Worm (Caenorhabditis elegans): Measurements from ENCODE around the gene K08E7.8.

- no peak for TF ChIP-seq nhr-179 (tag; optimal IDR thresholded peaks at IDR 0.05)
- no peak for TF ChIP-seq dpl-1 (GFP tag; optimal IDR thresholded peaks at IDR 0.05)
Measured at ce11 chrIV:12545393-12545792, 40.5 kb downstream of the K08E7.8 start.

All from whole organism, young adult.